Worm (Caenorhabditis elegans) whole organism, L1 larva: ENCODE results near the gene str-149.
A peak's percentile ranks its signal among the peaks of the same experiment; 100 is the strongest.

Experiments
- ceh-8 ChIP-seq: fragments of 200-800 bp; sonication (Bioruptor generic); optimal IDR thresholded peaks from 2 replicates; lab custom pipeline; 2018; ENCODE audit warnings: mild to moderate bottlenecking, missing genetic modification characterization, moderate library complexity, missing compliant biosample characterization
- ceh-90 ChIP-seq: sonication (generic microtip); optimal IDR thresholded peaks from 2 replicates; lab custom pipeline; 2016; ENCODE audit warnings: missing genetic modification characterization, missing compliant biosample characterization
- ces-1 ChIP-seq: fragments of 150-350 bp; optimal IDR thresholded peaks from 2 replicates; lab custom pipeline; 2014; ENCODE audit warnings: missing biosample characterization, missing genetic modification reagents, missing genetic modification characterization
- dpl-1 ChIP-seq, 3 experiments: fragments of 150-350 bp in 2 of 3; sonication (generic microtip) in 1 of 3; optimal IDR thresholded peaks; 2 replicates each; lab custom pipeline; 2014 to 2017; ENCODE audit warnings: missing biosample characterization in 3 of 3, missing genetic modification characterization in 3 of 3, missing genetic modification reagents in 3 of 3
- efl-1 ChIP-seq, 4 experiments: fragments of 150-350 bp; optimal IDR thresholded peaks in 3 of 4; peaks in 1 of 4; 1 replicate in 1 of 4; 2 replicates in 3 of 4; lab custom pipeline; 2014; ENCODE audit warnings: missing biosample characterization in 2 of 4, missing genetic modification characterization in 2 of 4, missing genetic modification reagents in 2 of 4
- elt-2 ChIP-seq: sonication (generic microtip); optimal IDR thresholded peaks from 2 replicates; lab custom pipeline; 2016; ENCODE audit warnings: missing genetic modification characterization, mild to moderate bottlenecking, inconsistent platforms, missing compliant biosample characterization, missing genetic modification reagents
- ets-5 ChIP-seq: fragments of 200-800 bp; sonication (Bioruptor generic); IDR thresholded peaks from 2 replicates; pipeline ENCODE4 v1.3.6; 2022; ENCODE audit warnings: missing genetic modification characterization, missing compliant biosample characterization
- fkh-8 ChIP-seq: sonication (generic microtip); optimal IDR thresholded peaks from 2 replicates; lab custom pipeline; 2016; ENCODE audit warnings: mild to moderate bottlenecking, missing genetic modification characterization, missing compliant biosample characterization
- grh-1 ChIP-seq: fragments of 200-800 bp; sonication (Bioruptor generic); IDR thresholded peaks from 2 replicates; pipeline ENCODE4 v1.3.6; 2022; ENCODE audit warnings: missing genetic modification reagents, missing genetic modification characterization, missing compliant biosample characterization
- hlh-4 ChIP-seq: sonication (generic microtip); optimal IDR thresholded peaks from 2 replicates; lab custom pipeline; 2016; ENCODE audit warnings: mild to moderate bottlenecking, missing genetic modification characterization, missing compliant biosample characterization
- jun-1 ChIP-seq: fragments of 150-350 bp; optimal IDR thresholded peaks from 2 replicates; lab custom pipeline; 2014; ENCODE audit warnings: missing biosample characterization, missing genetic modification reagents, missing genetic modification characterization
- lin-14 ChIP-seq: fragments of 200-800 bp; sonication (Bioruptor generic); optimal IDR thresholded peaks from 2 replicates; lab custom pipeline; 2018; ENCODE audit warnings: mild to moderate bottlenecking, missing genetic modification characterization, moderate library complexity, missing compliant biosample characterization
- lin-35 ChIP-seq, 2 experiments: fragments of 150-350 bp; optimal IDR thresholded peaks; 2 replicates each; lab custom pipeline; 2014; ENCODE audit warnings: missing biosample characterization in 2 of 2, missing genetic modification characterization in 2 of 2, missing genetic modification reagents in 2 of 2
- mdl-1 ChIP-seq, 2 experiments: fragments of 150-350 bp; optimal IDR thresholded peaks; 2 replicates each; lab custom pipeline; 2014 to 2017; ENCODE audit warnings: missing biosample characterization in 2 of 2, missing genetic modification characterization in 2 of 2, inconsistent platforms in 1 of 2
- nhr-11 ChIP-seq: fragments of 150-350 bp; optimal IDR thresholded peaks from 2 replicates; lab custom pipeline; 2014; ENCODE audit warnings: missing biosample characterization, missing genetic modification characterization
- nhr-12 ChIP-seq: sonication (generic microtip); optimal IDR thresholded peaks from 2 replicates; lab custom pipeline; 2017; ENCODE audit warnings: missing biosample characterization, missing genetic modification characterization
- nhr-19 ChIP-seq: fragments of 200-800 bp; sonication (Bioruptor generic); conservative IDR thresholded peaks from 2 replicates; pipeline ENCODE4 v1.3.6; 2022; ENCODE audit warnings: missing genetic modification characterization, missing compliant biosample characterization
- nhr-77 ChIP-seq: fragments of 150-350 bp; optimal IDR thresholded peaks from 2 replicates; lab custom pipeline; 2014; ENCODE audit warnings: missing biosample characterization, missing genetic modification characterization
- pag-3 ChIP-seq: sonication (generic microtip); optimal IDR thresholded peaks from 2 replicates; lab custom pipeline; 2017; ENCODE audit warnings: missing genetic modification characterization, mild to moderate bottlenecking, missing compliant biosample characterization, antibody characterized with exemption, borderline replicate concordance; ENCODE audit not compliant: insufficient read depth
- pqm-1 ChIP-seq: sonication (generic microtip); optimal IDR thresholded peaks from 3 replicates; lab custom pipeline; 2017; ENCODE audit warnings: missing biosample characterization, missing genetic modification characterization
- rnt-1 ChIP-seq: sonication (generic microtip); optimal IDR thresholded peaks from 2 replicates; lab custom pipeline; 2016; ENCODE audit warnings: mild to moderate bottlenecking, missing genetic modification characterization, moderate library complexity, missing compliant biosample characterization
- snpc-4 ChIP-seq: fragments of 150-350 bp; optimal IDR thresholded peaks from 2 replicates; lab custom pipeline; 2014; ENCODE audit warnings: missing biosample characterization, missing genetic modification characterization
- sptf-1 ChIP-seq: fragments of 150-350 bp; optimal IDR thresholded peaks from 2 replicates; lab custom pipeline; 2014; ENCODE audit warnings: missing biosample characterization, missing genetic modification characterization
- swsn-7 ChIP-seq: sonication (generic microtip); optimal IDR thresholded peaks from 2 replicates; lab custom pipeline; 2016; ENCODE audit warnings: missing genetic modification characterization, missing compliant biosample characterization
- tlp-1 ChIP-seq: fragments of 150-350 bp; optimal IDR thresholded peaks from 2 replicates; lab custom pipeline; 2014; ENCODE audit warnings: missing biosample characterization, missing genetic modification characterization
- unc-98 ChIP-seq: fragments of 200-800 bp; sonication (Bioruptor generic); IDR thresholded peaks from 2 replicates; pipeline ENCODE4 v1.3.6; 2022; ENCODE audit warnings: missing genetic modification characterization, missing compliant biosample characterization
- vab-15 ChIP-seq: sonication (generic microtip); optimal IDR thresholded peaks from 2 replicates; lab custom pipeline; 2017; ENCODE audit warnings: missing genotype, mild to moderate bottlenecking, missing genetic modification characterization, missing compliant biosample characterization
- zag-1 ChIP-seq: fragments of 150-350 bp; optimal IDR thresholded peaks from 2 replicates; lab custom pipeline; 2014; ENCODE audit warnings: missing biosample characterization, missing genetic modification characterization

Gene str-149

DNA sequence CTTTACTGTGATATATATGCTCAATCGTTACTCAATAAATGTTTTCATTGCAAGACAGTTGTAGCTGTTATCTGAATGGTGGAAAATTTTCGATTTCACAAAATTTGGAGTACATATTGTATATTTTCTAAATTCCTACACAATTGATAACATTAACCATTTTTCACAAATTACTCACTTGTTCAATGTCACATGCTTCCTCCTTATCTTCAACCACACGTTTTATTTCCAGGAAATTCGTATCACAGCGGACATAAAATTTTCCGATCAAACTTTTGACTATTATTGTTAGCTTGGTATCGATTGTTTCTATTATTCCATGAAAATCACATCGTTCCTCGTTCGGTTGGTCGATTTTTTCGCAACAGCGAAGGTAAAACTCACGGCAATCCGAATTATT lies 35.2 kb downstream of the str-149 start:
- TF ChIP-seq jun-1 (tag; lab: Kevin White, UChicago) (peak; percentile 42), elt-2 (tag; lab: Kevin White, UChicago) (peak; percentile 73), swsn-7 (tag; lab: Kevin White, UChicago) (no peak)
- TF ChIP-seq, all 84 proteins: peak for 2

DNA sequence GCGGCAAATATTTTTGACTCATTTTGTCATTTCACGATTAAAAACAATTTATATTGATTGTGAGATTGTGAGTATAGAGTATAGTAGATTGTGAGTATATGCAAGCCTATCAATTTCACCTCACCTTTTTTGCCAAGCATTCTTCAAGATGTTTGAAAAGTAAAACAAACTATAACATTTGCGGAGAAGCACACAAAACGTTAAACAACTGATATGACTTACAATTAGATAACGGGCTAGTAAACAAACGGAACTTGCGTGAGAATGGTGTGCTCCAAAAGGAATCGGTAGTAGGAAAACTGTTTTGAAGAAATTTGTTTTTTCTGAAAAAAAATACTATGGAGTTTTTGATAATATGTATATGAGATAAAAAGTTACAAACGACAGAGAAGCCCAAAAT lies 36.8 kb downstream of the str-149 start:
- TF ChIP-seq jun-1 (tag; lab: Kevin White, UChicago) (peak; percentile 46), lin-35 (GFP tag; optimal IDR thresholded peaks at IDR 0.05; lab: Kevin White, UChicago) (peak in 1 of 2 experiments; percentile 4), elt-2 (tag; lab: Kevin White, UChicago) (peak; percentile 81), mdl-1 (tag; optimal IDR thresholded peaks at IDR 0.05; lab: Kevin White, UChicago) (no peak)
- TF ChIP-seq, all 84 proteins: peak for 3

DNA sequence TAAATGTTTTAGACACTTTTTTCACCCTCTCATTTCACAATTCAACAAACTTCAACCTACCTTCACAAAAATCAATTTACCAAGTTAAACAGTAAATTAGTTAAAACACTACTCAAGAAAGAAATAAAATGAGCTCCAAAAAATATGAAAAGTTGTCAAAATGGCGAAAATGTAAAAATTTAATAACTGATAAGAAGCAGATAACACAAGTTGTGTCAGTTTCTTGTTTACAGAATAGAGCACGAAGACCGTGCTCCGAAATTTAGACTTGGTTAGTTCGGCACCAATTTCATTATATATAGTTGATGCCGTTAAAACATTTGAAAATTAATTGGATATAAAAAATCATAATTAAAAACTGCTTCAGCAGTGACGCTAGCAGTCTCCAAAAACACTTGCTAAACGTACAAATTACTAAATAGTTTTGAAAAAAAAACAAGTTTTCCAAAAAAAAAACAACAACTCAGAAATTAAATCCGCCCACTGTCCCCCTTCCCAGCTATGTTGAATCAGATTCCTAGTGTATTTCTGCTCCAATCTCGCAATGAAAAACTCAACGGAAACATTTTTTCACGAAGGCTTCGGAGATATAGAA lies 37.6 kb downstream of the str-149 start, which contains the start of gene srw-54:
srw-54 (plus strand) TSS at position 545 of the 595 bp plus-strand sequence.
- TF ChIP-seq efl-1 (optimal IDR thresholded peaks at IDR 0.05; lab: Kevin White, UChicago) (no peak), efl-1 (GFP tag; optimal IDR thresholded peaks at IDR 0.05 in 1 of 2; lab: Kevin White, UChicago) (peak in 1 of 2 experiments; percentile 39), mdl-1 (tag; optimal IDR thresholded peaks at IDR 0.05; lab: Kevin White, UChicago) (no peak), nhr-12 (tag; lab: Kevin White, UChicago) (no peak), elt-2 (tag; lab: Kevin White, UChicago) (peak; percentile 57), lin-14 (GFP tag; lab: Kevin White, UChicago) (no peak), tlp-1 (tag; lab: Kevin White, UChicago) (no peak), rnt-1 (tag; lab: Kevin White, UChicago) (no peak), pag-3 (no peak), hlh-4 (no peak)

DNA sequence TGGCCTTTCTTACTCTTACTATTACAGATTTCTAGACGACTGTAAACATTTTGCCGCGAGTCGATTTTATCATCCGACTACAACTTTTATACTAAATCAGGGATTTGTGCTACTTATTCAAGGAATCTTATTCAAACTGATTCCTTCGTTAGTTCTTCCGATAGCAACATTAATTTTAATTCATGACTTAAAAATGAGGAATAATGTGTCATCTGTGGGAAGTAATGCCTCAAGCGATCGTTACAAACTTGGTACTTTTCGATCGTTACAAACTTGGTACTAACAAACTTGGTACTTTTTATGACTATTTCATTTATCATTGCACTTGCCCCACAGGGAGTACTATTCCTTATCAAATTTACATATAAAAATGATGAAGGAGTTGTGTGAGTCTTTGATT lies 44.2 kb downstream of the str-149 start, which contains the start of gene Y70C5A.4:
Y70C5A.4 (plus strand) TSS at position 301 of the 400 bp plus-strand sequence.
- TF ChIP-seq dpl-1 (GFP tag; optimal IDR thresholded peaks at IDR 0.05; lab: Kevin White, UChicago) (no peak), nhr-19 (GFP tag; lab: Robert Waterston, UW) (no peak), sptf-1 (tag; lab: Kevin White, UChicago) (no peak), pag-3 (no peak)

DNA sequence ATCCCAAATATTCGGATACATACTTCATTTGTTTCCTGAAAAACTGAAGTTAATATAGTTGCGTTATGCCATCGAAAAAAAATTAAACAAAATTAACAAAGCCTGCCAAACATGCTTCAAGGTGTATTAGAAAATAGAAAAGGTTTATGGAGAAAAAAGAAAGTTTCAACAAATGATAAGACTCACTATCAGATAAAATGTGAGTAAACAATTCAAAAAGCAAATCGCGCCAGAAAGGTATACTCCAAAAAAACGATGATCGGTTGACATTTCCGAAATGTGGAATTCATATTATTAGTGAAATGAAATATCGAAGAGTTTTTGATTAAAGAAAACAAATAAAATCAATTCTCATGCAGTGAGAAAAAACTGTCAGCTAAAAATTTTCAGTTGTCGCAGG lies 47.6 kb downstream of the str-149 start, which contains the start of gene Y70C5A.3:
Y70C5A.3 (minus strand) TSS at position 50 of the 400 bp plus-strand sequence.
- TF ChIP-seq pqm-1 (tag; lab: Kevin White, UChicago) (no peak), elt-2 (tag; lab: Kevin White, UChicago) (peak; percentile 1)

DNA sequence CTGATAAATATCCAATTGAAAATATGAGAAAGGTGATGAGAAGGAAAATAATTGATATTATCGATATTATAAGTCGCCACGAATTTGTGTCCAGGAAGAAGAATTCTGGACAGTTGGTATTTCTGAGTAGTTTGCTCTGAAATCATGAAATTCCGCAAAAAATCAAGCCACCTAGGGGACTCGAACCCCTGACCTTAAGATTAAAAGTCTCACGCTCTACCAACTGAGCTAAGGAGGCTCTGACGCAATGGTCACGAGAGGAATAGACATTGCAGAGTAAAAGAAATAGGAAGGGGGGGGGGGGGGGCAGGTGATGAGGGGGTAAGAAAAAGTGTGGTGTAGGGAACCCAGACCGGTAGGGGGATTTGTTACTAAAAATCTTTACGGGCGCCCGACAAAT lies 48.6 kb downstream of the str-149 start:
- peak; percentile 11 for TF ChIP-seq fkh-8
- TF ChIP-seq nhr-77, result no peak
- no peak for TF ChIP-seq unc-98 (GFP tag; lab: Robert Waterston, UW)
- 0 out of 2 replicates have a peak, but pooled peaks have one; percentile 12 for TF ChIP-seq grh-1
- TF ChIP-seq nhr-11 (tag; lab: Kevin White, UChicago), result no peak

DNA sequence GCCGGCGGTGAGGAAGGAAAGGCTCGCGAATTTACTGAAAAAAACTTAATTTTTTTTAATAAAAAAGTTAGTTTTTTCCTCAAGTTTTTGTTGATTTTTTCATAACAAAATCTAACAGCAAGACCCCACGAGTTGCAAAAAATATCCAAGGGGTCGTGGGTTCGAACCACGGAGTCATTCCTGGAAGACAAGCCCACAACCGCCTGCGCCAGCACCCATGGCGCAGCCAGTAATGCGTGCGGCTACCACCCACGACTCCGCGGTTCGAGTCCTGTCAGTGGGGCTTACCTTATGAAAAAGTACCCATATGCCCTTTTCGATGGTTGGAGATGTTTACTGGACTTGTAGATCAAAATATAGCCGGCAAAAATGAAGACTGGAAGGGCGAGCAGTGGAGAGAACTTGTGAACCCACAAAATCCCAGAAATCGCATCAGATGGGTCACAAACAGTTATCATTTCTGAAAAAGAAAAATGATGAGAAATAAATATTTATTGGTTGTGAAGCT lies 49.5 kb downstream of the str-149 start, which contains the start of gene Y70C5A.2:
Y70C5A.2 (minus strand) TSS at position 458 of the 508 bp plus-strand sequence.
- TF ChIP-seq ces-1 (GFP tag; lab: Kevin White, UChicago), result no peak
- no peak for TF ChIP-seq ceh-90 (tag; lab: Kevin White, UChicago)
- TF ChIP-seq vab-15 (tag; lab: Kevin White, UChicago), result no peak
- TF ChIP-seq rnt-1 (tag; lab: Kevin White, UChicago), result no peak
- no peak for TF ChIP-seq zag-1
- TF ChIP-seq ceh-8 (GFP tag; lab: Kevin White, UChicago), result no peak
- no peak for TF ChIP-seq snpc-4
- TF ChIP-seq ets-5 (GFP tag; lab: Robert Waterston, UW), result no peak
- no peak for TF ChIP-seq nhr-11 (tag; lab: Kevin White, UChicago)
- TF ChIP-seq, all 84 proteins: peak for 0
